Fruit fly (Drosophila melanogaster) whole organism, embryonic: Measurements from ENCODE around the gene Dup99B.
A peak's percentile ranks its signal among the peaks of the same experiment; 100 is the strongest.

Experiments used
- Antp ChIP-seq: fragments of 200-800 bp; sonication (Bioruptor generic); optimal IDR thresholded peaks from 3 replicates; lab custom pipeline; 2016; ENCODE audit warnings: missing biosample characterization, missing genetic modification characterization
- Bgb ChIP-seq: fragments of 200-800 bp; sonication (Bioruptor generic); IDR thresholded peaks from 2 replicates; pipeline ENCODE4 v1.3.6; 2022; ENCODE audit warnings: missing biosample characterization, missing genetic modification characterization; ENCODE audit not compliant: partially characterized antibody
- BtbVII ChIP-seq: fragments of 200-800 bp; sonication (Bioruptor generic); optimal IDR thresholded peaks from 3 replicates; lab custom pipeline; 2017; ENCODE audit warnings: missing biosample characterization, mild to moderate bottlenecking, missing genetic modification characterization
- CG1024 ChIP-seq: fragments of 200-800 bp; sonication (Bioruptor generic); IDR thresholded peaks from 2 replicates; pipeline ENCODE4 v1.3.6; 2022; ENCODE audit warnings: missing biosample characterization, missing genetic modification characterization
- CG10565 ChIP-seq: fragments of 200-800 bp; sonication (Bioruptor generic); optimal IDR thresholded peaks from 3 replicates; lab custom pipeline; 2016; ENCODE audit warnings: missing biosample characterization, mild to moderate bottlenecking, missing genetic modification characterization
- CG10979 ChIP-seq: fragments of 200-800 bp; sonication (Bioruptor generic); optimal IDR thresholded peaks from 2 replicates; lab custom pipeline; 2018; ENCODE audit warnings: missing biosample characterization, mild to moderate bottlenecking, missing genetic modification characterization, moderate library complexity
- CG11398 ChIP-seq: fragments of 200-800 bp; sonication (Bioruptor generic); optimal IDR thresholded peaks from 2 replicates; lab custom pipeline; 2016; ENCODE audit warnings: missing biosample characterization, missing genetic modification characterization
- CG12942 ChIP-seq: fragments of 200-800 bp; sonication (Bioruptor generic); optimal IDR thresholded peaks from 3 replicates; lab custom pipeline; 2016; ENCODE audit warnings: missing biosample characterization, missing genetic modification characterization
- CG13123 ChIP-seq: fragments of 200-800 bp; sonication (Bioruptor generic); optimal IDR thresholded peaks from 2 replicates; lab custom pipeline; 2016; ENCODE audit warnings: missing biosample characterization, missing genetic modification characterization
- CG13287 ChIP-seq: fragments of 200-800 bp; sonication (Bioruptor generic); IDR thresholded peaks from 2 replicates; pipeline ENCODE4 v1.3.6; 2022; ENCODE audit warnings: missing biosample characterization, missing genetic modification characterization; ENCODE audit not compliant: partially characterized antibody
- CG13624 ChIP-seq: fragments of 200-800 bp; sonication (Bioruptor generic); optimal IDR thresholded peaks from 2 replicates; lab custom pipeline; 2016; ENCODE audit warnings: missing biosample characterization, missing genetic modification characterization
- CG14014 ChIP-seq: fragments of 200-800 bp; sonication (Bioruptor generic); IDR thresholded peaks from 2 replicates; pipeline ENCODE4 v1.3.6; 2022; ENCODE audit warnings: missing biosample characterization, missing genetic modification characterization
- CG14710 ChIP-seq: fragments of 200-800 bp; sonication (Bioruptor generic); optimal IDR thresholded peaks from 3 replicates; lab custom pipeline; 2019; ENCODE audit warnings: missing biosample characterization, mild to moderate bottlenecking, missing genetic modification characterization, moderate library complexity
- CG1647 ChIP-seq: fragments of 200-800 bp; sonication (Bioruptor generic); optimal IDR thresholded peaks from 3 replicates; lab custom pipeline; 2016; ENCODE audit warnings: missing biosample characterization, missing genetic modification characterization
- CG16779 ChIP-seq: fragments of 200-800 bp; sonication (Bioruptor generic); IDR thresholded peaks from 2 replicates; pipeline ENCODE4 v1.3.6; 2022; ENCODE audit warnings: missing biosample characterization, missing genetic modification characterization
- CG18619 ChIP-seq: fragments of 200-800 bp; sonication (Bioruptor generic); optimal IDR thresholded peaks from 3 replicates; lab custom pipeline; 2017; ENCODE audit warnings: missing biosample characterization, mild to moderate bottlenecking, missing genetic modification characterization
- CG2129 ChIP-seq: fragments of 200-800 bp; sonication (Bioruptor generic); IDR thresholded peaks from 2 replicates; pipeline ENCODE4 v1.3.6; 2022; ENCODE audit warnings: missing biosample characterization, missing genetic modification characterization; ENCODE audit not compliant: partially characterized antibody
- CG34422 ChIP-seq: fragments of 200-800 bp; sonication (Bioruptor generic); IDR thresholded peaks from 3 replicates; pipeline ENCODE4 v1.3.6; 2022; ENCODE audit warnings: missing biosample characterization, missing genetic modification characterization
- CG4617 ChIP-seq: fragments of 200-800 bp; sonication (Bioruptor generic); optimal IDR thresholded peaks from 3 replicates; lab custom pipeline; 2016; ENCODE audit warnings: missing biosample characterization, missing genetic modification characterization, borderline replicate concordance
- CG4820 ChIP-seq: fragments of 200-800 bp; sonication (Bioruptor generic); optimal IDR thresholded peaks from 3 replicates; lab custom pipeline; 2016; ENCODE audit warnings: missing biosample characterization, missing genetic modification characterization
- CG6689 ChIP-seq: fragments of 200-800 bp; sonication (Bioruptor generic); IDR thresholded peaks from 2 replicates; pipeline ENCODE4 v1.3.6; 2022; ENCODE audit warnings: missing biosample characterization, missing genetic modification characterization
- CG7839 ChIP-seq: fragments of 200-800 bp; sonication (Bioruptor generic); optimal IDR thresholded peaks from 3 replicates; lab custom pipeline; 2018; ENCODE audit warnings: missing biosample characterization, mild to moderate bottlenecking, missing genetic modification characterization, moderate library complexity
- CG8944 ChIP-seq: fragments of 200-800 bp; sonication (Bioruptor generic); optimal IDR thresholded peaks from 3 replicates; lab custom pipeline; 2016; ENCODE audit warnings: missing biosample characterization, missing genetic modification characterization
- CG9817 ChIP-seq: fragments of 200-800 bp; sonication (Bioruptor generic); optimal IDR thresholded peaks from 2 replicates; lab custom pipeline; 2018; ENCODE audit warnings: missing biosample characterization, mild to moderate bottlenecking, missing genetic modification characterization, moderate library complexity
- D19B ChIP-seq: fragments of 200-800 bp; sonication (Bioruptor generic); optimal IDR thresholded peaks from 2 replicates; lab custom pipeline; 2017; ENCODE audit warnings: missing biosample characterization, mild to moderate bottlenecking, missing genetic modification characterization
- Doc3 ChIP-seq: fragments of 200-800 bp; sonication (Bioruptor generic); IDR thresholded peaks from 3 replicates; pipeline ENCODE4 v1.3.6; 2022; ENCODE audit warnings: missing biosample characterization, missing genetic modification characterization; ENCODE audit not compliant: partially characterized antibody
- Ets97D ChIP-seq: fragments of 200-800 bp; sonication (Bioruptor generic); optimal IDR thresholded peaks from 3 replicates; lab custom pipeline; 2016; ENCODE audit warnings: missing biosample characterization, missing genetic modification characterization
- Hmr ChIP-seq: fragments of 200-800 bp; sonication (Bioruptor generic); optimal IDR thresholded peaks from 3 replicates; lab custom pipeline; 2017; ENCODE audit warnings: mild to moderate bottlenecking, missing biosample characterization, missing genetic modification reagents, missing genetic modification characterization
- Hsf ChIP-seq: fragments of 200-800 bp; sonication (Bioruptor generic); optimal IDR thresholded peaks from 3 replicates; lab custom pipeline; 2016; ENCODE audit warnings: missing biosample characterization, missing genetic modification characterization
- Jarid2 ChIP-seq: fragments of 200-800 bp; sonication (Bioruptor generic); optimal IDR thresholded peaks from 3 replicates; lab custom pipeline; 2017; ENCODE audit warnings: mild to moderate bottlenecking, missing biosample characterization, missing genetic modification reagents, missing genetic modification characterization
- Lhr ChIP-seq: fragments of 200-800 bp; sonication (Bioruptor generic); optimal IDR thresholded peaks from 3 replicates; lab custom pipeline; 2017; ENCODE audit warnings: mild to moderate bottlenecking, missing biosample characterization, missing genetic modification reagents, missing genetic modification characterization
- NK7.1 ChIP-seq: fragments of 200-800 bp; sonication (Bioruptor generic); optimal IDR thresholded peaks from 3 replicates; lab custom pipeline; 2016; ENCODE audit warnings: missing biosample characterization, missing genetic modification characterization
- Opbp ChIP-seq: fragments of 200-800 bp; sonication (Bioruptor generic); IDR thresholded peaks from 3 replicates; pipeline ENCODE4 v1.3.6; 2022; ENCODE audit warnings: missing biosample characterization, missing genetic modification characterization; ENCODE audit not compliant: partially characterized antibody
- Sin3A ChIP-seq: fragments of >200 bp; optimal IDR thresholded peaks from 2 replicates; lab custom pipeline; 2018
- YL-1 ChIP-seq: fragments of 200-800 bp; sonication (Bioruptor generic); optimal IDR thresholded peaks from 3 replicates; lab custom pipeline; 2017; ENCODE audit warnings: missing biosample characterization, mild to moderate bottlenecking, missing genetic modification characterization
- chinmo ChIP-seq: fragments of 200-800 bp; sonication (Bioruptor generic); IDR thresholded peaks from 4 replicates; pipeline ENCODE4 v1.3.6; 2022; ENCODE audit warnings: missing biosample characterization, missing genetic modification characterization; ENCODE audit not compliant: partially characterized antibody
- corto ChIP-seq: fragments of 200-800 bp; sonication (Bioruptor generic); optimal IDR thresholded peaks from 2 replicates; lab custom pipeline; 2016; ENCODE audit warnings: missing biosample characterization, mild to moderate bottlenecking, missing genetic modification characterization, moderate library complexity
- exex ChIP-seq: fragments of 200-800 bp; sonication (Bioruptor generic); optimal IDR thresholded peaks from 4 replicates; lab custom pipeline; 2018; ENCODE audit warnings: missing biosample characterization, mild to moderate bottlenecking, missing genetic modification characterization, moderate library complexity
- fu2 ChIP-seq: fragments of 200-800 bp; sonication (Bioruptor generic); optimal IDR thresholded peaks from 2 replicates; lab custom pipeline; 2016; ENCODE audit warnings: missing biosample characterization, missing genetic modification characterization
- gce ChIP-seq: fragments of 200-800 bp; sonication (Bioruptor generic); IDR thresholded peaks from 3 replicates; pipeline ENCODE4 v1.3.6; 2022; ENCODE audit warnings: missing biosample characterization, missing genetic modification characterization
- hb ChIP-seq: fragments of 200-800 bp; sonication (Bioruptor generic); IDR thresholded peaks from 3 replicates; pipeline ENCODE4 v1.3.6; 2022; ENCODE audit warnings: missing biosample characterization, missing genetic modification characterization; ENCODE audit not compliant: partially characterized antibody
- jing ChIP-seq: fragments of 200-800 bp; sonication (Bioruptor generic); optimal IDR thresholded peaks from 2 replicates; lab custom pipeline; 2018; ENCODE audit warnings: missing biosample characterization, mild to moderate bottlenecking, missing genetic modification characterization
- kah ChIP-seq: fragments of 200-800 bp; sonication (Bioruptor generic); optimal IDR thresholded peaks from 2 replicates; lab custom pipeline; 2018; ENCODE audit warnings: missing biosample characterization, mild to moderate bottlenecking, missing genetic modification characterization
- lov ChIP-seq, 2 experiments: fragments of 200-800 bp in 1 of 2; fragments of >200 bp in 1 of 2; sonication (Bioruptor generic) in 1 of 2; IDR thresholded peaks in 1 of 2; optimal IDR thresholded peaks in 1 of 2; 2 replicates in 1 of 2; 3 replicates in 1 of 2; pipeline versions ENCODE4 v1.3.6 to Lab custom; 2017 to 2022; ENCODE audit warnings: missing biosample characterization in 1 of 2, missing genetic modification characterization in 1 of 2
- mam ChIP-seq: fragments of 200-800 bp; sonication (Bioruptor generic); optimal IDR thresholded peaks from 3 replicates; lab custom pipeline; 2016; ENCODE audit warnings: missing biosample characterization, missing genetic modification characterization
- pnt ChIP-seq: fragments of 200-800 bp; sonication (Bioruptor generic); optimal IDR thresholded peaks from 3 replicates; lab custom pipeline; 2016; ENCODE audit warnings: missing biosample characterization, missing genetic modification characterization
- pum ChIP-seq: fragments of 200-800 bp; sonication (Bioruptor generic); optimal IDR thresholded peaks from 2 replicates; lab custom pipeline; 2016; ENCODE audit warnings: missing biosample characterization, missing genetic modification characterization
- salm ChIP-seq: fragments of 200-800 bp; sonication (Bioruptor generic); optimal IDR thresholded peaks from 2 replicates; lab custom pipeline; 2018; ENCODE audit warnings: missing biosample characterization, mild to moderate bottlenecking, missing genetic modification characterization
- sim ChIP-seq: fragments of 200-800 bp; sonication (Bioruptor generic); IDR thresholded peaks from 2 replicates; pipeline ENCODE4 v1.3.6; 2022; ENCODE audit warnings: missing biosample characterization, missing genetic modification characterization
- unpg ChIP-seq: fragments of 200-800 bp; sonication (Bioruptor generic); optimal IDR thresholded peaks from 3 replicates; lab custom pipeline; 2018; ENCODE audit warnings: missing biosample characterization, mild to moderate bottlenecking, missing genetic modification characterization, moderate library complexity
- wor ChIP-seq: fragments of 200-800 bp; sonication (Bioruptor generic); IDR thresholded peaks from 2 replicates; pipeline ENCODE4 v1.3.6; 2022; ENCODE audit warnings: missing biosample characterization, missing genetic modification characterization

Gene Dup99B

DNA sequence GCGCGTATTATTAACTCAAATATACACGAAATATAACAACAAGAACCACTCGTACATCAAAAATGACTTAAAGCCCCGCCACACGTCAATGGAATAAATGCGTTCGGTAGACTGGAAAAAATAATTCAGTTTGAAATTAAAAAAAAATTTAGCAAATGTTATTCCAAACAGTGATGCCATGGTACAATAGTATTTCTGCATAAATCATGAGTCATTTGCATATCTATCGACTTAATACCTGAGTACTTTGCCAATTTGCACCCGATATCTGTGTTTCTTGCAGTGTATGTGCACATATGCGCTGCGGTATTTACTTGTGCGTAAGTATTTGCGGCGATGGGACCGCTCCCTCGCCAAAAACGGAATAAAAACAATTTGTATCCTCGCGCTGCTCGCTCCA is 48.0 kb upstream of the Dup99B start (continued):
- TF ChIP-seq CG4617 (GFP tag; lab: Kevin White, UChicago): no peak
- peak; percentile 24 for TF ChIP-seq CG8944 (GFP tag; lab: Kevin White, UChicago)
- no peak for TF ChIP-seq CG1647
- TF ChIP-seq CG1024: no peak
- no peak for TF ChIP-seq CG9817 (tag; lab: Kevin White, UChicago)
- peak; percentile 32 for TF ChIP-seq Hsf (GFP tag; lab: Kevin White, UChicago)
- TF ChIP-seq hb: no peak
- TF ChIP-seq wor (GFP tag; lab: Robert Waterston, UW): no peak
- peak; percentile 26 for TF ChIP-seq CG4820 (GFP tag; lab: Kevin White, UChicago)
- TF ChIP-seq CG13287 (GFP tag; lab: Robert Waterston, UW): no peak
- TF ChIP-seq sim (GFP tag; lab: Robert Waterston, UW): no peak
- no peak for TF ChIP-seq Antp (GFP tag; lab: Kevin White, UChicago)
- TF ChIP-seq Bgb (GFP tag; lab: Robert Waterston, UW): no peak
- peak; percentile 4 for TF ChIP-seq Ets97D (GFP tag; lab: Kevin White, UChicago)
- TF ChIP-seq CG18619 (GFP tag; lab: Kevin White, UChicago): no peak
- no peak for TF ChIP-seq fu2
- TF ChIP-seq pum: peak; percentile 6
- TF ChIP-seq lov (optimal IDR thresholded peaks at IDR 0.05; lab: Kevin White, UChicago): no peak
- TF ChIP-seq lov (GFP tag; IDR thresholded peaks at IDR 0.05; lab: Robert Waterston, UW): no peak
- TF ChIP-seq Doc3 (GFP tag; lab: Robert Waterston, UW): no peak
- peak; percentile 35 for TF ChIP-seq CG7839 (tag; lab: Kevin White, UChicago)
- TF ChIP-seq CG10979 (tag; lab: Kevin White, UChicago): peak; percentile 23
- no peak for TF ChIP-seq exex (tag; lab: Kevin White, UChicago)
- no peak for TF ChIP-seq CG10565 (GFP tag; lab: Kevin White, UChicago)
- peak; percentile 23 for TF ChIP-seq mam (GFP tag; lab: Kevin White, UChicago)
- TF ChIP-seq chinmo: no peak
- TF ChIP-seq BtbVII (GFP tag; lab: Kevin White, UChicago): no peak
- TF ChIP-seq CG14710 (tag; lab: Kevin White, UChicago): peak; percentile 23
- TF ChIP-seq D19B (GFP tag; lab: Kevin White, UChicago): no peak
- TF ChIP-seq jing (GFP tag; lab: Kevin White, UChicago): no peak
- TF ChIP-seq CG13624 (GFP tag; lab: Kevin White, UChicago): no peak
- TF ChIP-seq CG16779 (GFP tag; lab: Robert Waterston, UW): no peak
- TF ChIP-seq Hmr (GFP tag; lab: Kevin White, UChicago): no peak
- no peak for TF ChIP-seq Jarid2 (GFP tag; lab: Kevin White, UChicago)
- TF ChIP-seq Sin3A: no peak
- TF ChIP-seq Opbp (GFP tag; lab: Robert Waterston, UW): no peak
- no peak for TF ChIP-seq CG2129 (GFP tag; lab: Robert Waterston, UW)
- TF ChIP-seq CG14014 (GFP tag; lab: Robert Waterston, UW): peak; percentile 30; the same call in 1 of the 2 replicates
- TF ChIP-seq CG11398 (GFP tag; lab: Kevin White, UChicago): no peak
- TF ChIP-seq CG12942: no peak
- no peak for TF ChIP-seq kah (GFP tag; lab: Kevin White, UChicago)
- TF ChIP-seq Lhr (GFP tag; lab: Kevin White, UChicago): no peak
- TF ChIP-seq corto: peak; percentile 82
- 0 out of 2 replicates have a peak, but pooled peaks have one; percentile 26 for TF ChIP-seq CG6689 (GFP tag; lab: Robert Waterston, UW)
- TF ChIP-seq YL-1: no peak
- no peak for TF ChIP-seq gce (GFP tag; lab: Robert Waterston, UW)
- TF ChIP-seq salm (tag; lab: Kevin White, UChicago): no peak
- no peak for TF ChIP-seq NK7.1 (GFP tag; lab: Kevin White, UChicago)
- no peak for TF ChIP-seq pnt (GFP tag; lab: Kevin White, UChicago)
- no peak for TF ChIP-seq CG13123 (GFP tag; lab: Kevin White, UChicago)
- TF ChIP-seq CG34422 (GFP tag; lab: Robert Waterston, UW): no peak
- TF ChIP-seq unpg (GFP tag; lab: Kevin White, UChicago): peak; percentile 44
